Worm (Caenorhabditis elegans): ENCODE measurements around the gene B0462.4.

ce11 chrV:18354299-18354698 is 23.3 kb upstream of the B0462.4 start:
- no peak for TF ChIP-seq pqm-1 (tag; optimal IDR thresholded peaks at IDR 0.05)
- TF ChIP-seq nhr-85 (tag), result no peak
- TF ChIP-seq elt-3 (tag; optimal IDR thresholded peaks at IDR 0.05), result no peak
- TF ChIP-seq mdl-1 (tag; optimal IDR thresholded peaks at IDR 0.05), result no peak
- no peak for TF ChIP-seq lin-13 (GFP tag; optimal IDR thresholded peaks at IDR 0.05)
- TF ChIP-seq blmp-1 (tag; optimal IDR thresholded peaks at IDR 0.05), result no peak
